Worm (Caenorhabditis elegans): ENCODE data around the gene Y17G7B.21.

ce11 chrII:11980110-11980509 is 2.6 kb upstream of the Y17G7B.21 start:
- no peak for TF ChIP-seq ama-1 (optimal IDR thresholded peaks at IDR 0.05)
- no peak for TF ChIP-seq ceh-13 (GFP tag; optimal IDR thresholded peaks at IDR 0.05)
- TF ChIP-seq hmbx-1 (tag; optimal IDR thresholded peaks at IDR 0.05) = no peak
- no peak for TF ChIP-seq hnd-1 (tag; optimal IDR thresholded peaks at IDR 0.05)
- TF ChIP-seq sea-1 (GFP tag; conservative IDR thresholded peaks at IDR 0.05) = no peak
- TF ChIP-seq tbx-11 (GFP tag; IDR thresholded peaks at IDR 0.05) = no peak
- no peak for TF ChIP-seq hmg-4 (GFP tag; optimal IDR thresholded peaks at IDR 0.05)
- no peak for TF ChIP-seq flt-1 (GFP tag; IDR thresholded peaks at IDR 0.05)
